Fruit fly (Drosophila melanogaster) whole organism, adult: ENCODE data around the gene CG5498.

ENCODE experiments used
- ovo ChIP-seq: fragments of 200-800 bp; sonication (Bioruptor generic); optimal IDR thresholded peaks from 2 replicates; lab custom pipeline; 2016; ENCODE audit warnings: missing biosample characterization, missing genetic modification characterization
- tj ChIP-seq: fragments of 200-800 bp; sonication (Bioruptor generic); optimal IDR thresholded peaks from 3 replicates; lab custom pipeline; 2017; ENCODE audit warnings: missing biosample characterization, mild to moderate bottlenecking, missing genetic modification characterization, moderate library complexity

dm6 chr3L:20427449-20427848 lies 43.5 kb upstream of the CG5498 start, which contains the start of gene CG5274:
- no peak for TF ChIP-seq tj (GFP tag; lab: Kevin White, UChicago)
- no peak for TF ChIP-seq ovo (GFP tag; lab: Kevin White, UChicago)
